Fruit fly (Drosophila melanogaster) whole organism, pupa: ENCODE measurements around the gene FipoQ.

Experiments
- CG10348 ChIP-seq: fragments of 200-800 bp; sonication (Bioruptor generic); IDR thresholded peaks from 2 replicates; pipeline ENCODE4 v1.3.6; 2022; ENCODE audit warnings: missing biosample characterization, missing genetic modification characterization
- CG12605 ChIP-seq: fragments of 200-800 bp; sonication (Bioruptor generic); IDR thresholded peaks from 2 replicates; pipeline ENCODE4 v1.3.6; 2022; ENCODE audit warnings: missing biosample characterization, missing genetic modification characterization
- CG13204 ChIP-seq: fragments of 200-800 bp; sonication (Bioruptor generic); optimal IDR thresholded peaks from 2 replicates; lab custom pipeline; 2018; ENCODE audit warnings: missing biosample characterization, mild to moderate bottlenecking, missing genetic modification characterization, moderate library complexity
- CG14655 ChIP-seq: fragments of 200-800 bp; sonication (Bioruptor generic); optimal IDR thresholded peaks from 3 replicates; lab custom pipeline; 2017; ENCODE audit warnings: mild to moderate bottlenecking, missing biosample characterization, missing genetic modification reagents, missing genetic modification characterization
- CG15710 ChIP-seq: fragments of 200-800 bp; sonication (Bioruptor generic); optimal IDR thresholded peaks from 2 replicates; lab custom pipeline; 2018; ENCODE audit warnings: missing biosample characterization, mild to moderate bottlenecking, missing genetic modification characterization, moderate library complexity
- CG17806 ChIP-seq: fragments of 200-800 bp; sonication (Bioruptor generic); optimal IDR thresholded peaks from 2 replicates; lab custom pipeline; 2018; ENCODE audit warnings: missing biosample characterization, mild to moderate bottlenecking, missing genetic modification characterization, moderate library complexity
- CG32121 ChIP-seq: fragments of 200-800 bp; sonication (Bioruptor generic); IDR thresholded peaks from 2 replicates; pipeline ENCODE4 v1.3.6; 2022; ENCODE audit warnings: missing biosample characterization, missing genetic modification characterization
- CG34367 ChIP-seq: fragments of 200-800 bp; sonication (Bioruptor generic); optimal IDR thresholded peaks from 2 replicates; lab custom pipeline; 2018; ENCODE audit warnings: missing biosample characterization, mild to moderate bottlenecking, missing genetic modification characterization
- CG4496 ChIP-seq: fragments of 200-800 bp; sonication (Bioruptor generic); IDR thresholded peaks from 3 replicates; pipeline ENCODE4 v1.3.6; 2022; ENCODE audit warnings: missing biosample characterization, missing genetic modification characterization
- CG8159 ChIP-seq: fragments of 200-800 bp; sonication (Bioruptor generic); optimal IDR thresholded peaks from 3 replicates; lab custom pipeline; 2018; ENCODE audit warnings: missing biosample characterization, mild to moderate bottlenecking, missing genetic modification characterization, moderate library complexity
- CG8301 ChIP-seq: fragments of 200-800 bp; sonication (Bioruptor generic); optimal IDR thresholded peaks from 2 replicates; lab custom pipeline; 2018; ENCODE audit warnings: missing biosample characterization, mild to moderate bottlenecking, missing genetic modification characterization
- CG9948 ChIP-seq: fragments of 200-800 bp; sonication (Bioruptor generic); optimal IDR thresholded peaks from 2 replicates; lab custom pipeline; 2018; ENCODE audit warnings: missing biosample characterization, mild to moderate bottlenecking, missing genetic modification characterization, moderate library complexity
- D1 ChIP-seq: fragments of 200-800 bp; sonication (Bioruptor generic); optimal IDR thresholded peaks from 2 replicates; lab custom pipeline; 2018; ENCODE audit warnings: missing biosample characterization, mild to moderate bottlenecking, missing genetic modification characterization, moderate library complexity
- EcR ChIP-seq: fragments of 200-800 bp; sonication (Bioruptor generic); optimal IDR thresholded peaks from 3 replicates; lab custom pipeline; 2019; ENCODE audit warnings: missing biosample characterization, missing genetic modification characterization, mild to moderate bottlenecking, moderate library complexity, missing genetic modification reagents
- Ets98B ChIP-seq: fragments of 200-800 bp; sonication (Bioruptor generic); IDR thresholded peaks from 2 replicates; pipeline ENCODE4 v1.3.6; 2022; ENCODE audit warnings: missing biosample characterization, missing genetic modification characterization
- Pif1A ChIP-seq: fragments of 200-800 bp; sonication (Bioruptor generic); optimal IDR thresholded peaks from 3 replicates; lab custom pipeline; 2016; ENCODE audit warnings: missing biosample characterization, missing genetic modification characterization
- Pif1B ChIP-seq: fragments of 200-800 bp; sonication (Bioruptor generic); optimal IDR thresholded peaks from 3 replicates; lab custom pipeline; 2016; ENCODE audit warnings: missing biosample characterization, missing genetic modification characterization
- Snoo ChIP-seq: fragments of 200-800 bp; sonication (Bioruptor generic); optimal IDR thresholded peaks from 3 replicates; lab custom pipeline; 2017; ENCODE audit warnings: missing biosample characterization, mild to moderate bottlenecking, missing genetic modification characterization, inconsistent platforms
- fd96Ca ChIP-seq: fragments of 200-800 bp; sonication (Bioruptor generic); IDR thresholded peaks from 3 replicates; pipeline ENCODE4 v1.3.6; 2022; ENCODE audit warnings: missing biosample characterization, missing genetic modification characterization
- gl ChIP-seq: fragments of 200-800 bp; sonication (Bioruptor generic); optimal IDR thresholded peaks from 2 replicates; lab custom pipeline; 2018; ENCODE audit warnings: missing biosample characterization, mild to moderate bottlenecking, missing genetic modification characterization
- rn ChIP-seq: fragments of 200-800 bp; sonication (Bioruptor generic); IDR thresholded peaks from 2 replicates; pipeline ENCODE4 v1.3.6; 2022; ENCODE audit warnings: missing biosample characterization, missing genetic modification characterization

Gene FipoQ

dm6 chr3R:29520215-29520614 lies 25.6 kb downstream of the FipoQ start:
- TF ChIP-seq Pif1B (GFP tag; lab: Kevin White, UChicago) (no peak), Snoo (no peak), CG32121 (no peak), CG9948 (tag; lab: Kevin White, UChicago) (no peak), CG10348 (no peak)
- TF ChIP-seq, all 21 proteins: peak for 0

dm6 chr3R:29522164-29522563 lies 27.6 kb downstream of the FipoQ start:
- TF ChIP-seq D1 (tag; lab: Kevin White, UChicago), result no peak
- TF ChIP-seq Snoo, result peak; percentile 24
- peak; percentile 68 for TF ChIP-seq CG15710 (tag; lab: Kevin White, UChicago)
- peak; percentile 29 for TF ChIP-seq Pif1B (GFP tag; lab: Kevin White, UChicago)
- TF ChIP-seq gl (tag; lab: Kevin White, UChicago), result peak; percentile 43
- no peak for TF ChIP-seq CG10348
- TF ChIP-seq CG8301 (tag; lab: Kevin White, UChicago), result peak; percentile 41
- TF ChIP-seq CG9948 (tag; lab: Kevin White, UChicago), result peak; percentile 72
- TF ChIP-seq EcR (GFP tag; lab: Kevin White, UChicago), result no peak
- TF ChIP-seq CG8159, result peak; percentile 84
- peak; percentile 66 for TF ChIP-seq CG14655 (GFP tag; lab: Kevin White, UChicago)
- TF ChIP-seq Pif1A (GFP tag; lab: Kevin White, UChicago), result peak; percentile 41
- peak; percentile 52 for TF ChIP-seq CG34367 (tag; lab: Kevin White, UChicago)
- TF ChIP-seq CG17806, result peak; percentile 80
- TF ChIP-seq CG32121, result no peak
- no peak for TF ChIP-seq rn (GFP tag; lab: Robert Waterston, UW)
- TF ChIP-seq Ets98B, result 0 out of 2 replicates have a peak, but pooled peaks have one; percentile 14
- TF ChIP-seq CG12605 (GFP tag; lab: Robert Waterston, UW), result no peak
- 0 out of 3 replicates have a peak, but pooled peaks have one; percentile 44 for TF ChIP-seq CG4496 (GFP tag; lab: Robert Waterston, UW)
- peak; percentile 46; the same call in 1 of the 3 replicates for TF ChIP-seq fd96Ca (GFP tag; lab: Robert Waterston, UW)
- peak; percentile 4 for TF ChIP-seq CG13204 (GFP tag; lab: Kevin White, UChicago)

- TF ChIP-seq CG8301 (tag; lab: Kevin White, UChicago) (no peak), EcR (GFP tag; lab: Kevin White, UChicago) (no peak), Pif1A (GFP tag; lab: Kevin White, UChicago) (no peak), CG9948 (tag; lab: Kevin White, UChicago) (no peak), CG10348 (no peak)
Measured at dm6 chr3R:29523978-29524775, 29.6 kb downstream of the FipoQ start.

- no peak for TF ChIP-seq CG4496 (GFP tag; lab: Robert Waterston, UW)
- TF ChIP-seq gl (tag; lab: Kevin White, UChicago), result peak; percentile 7
Measured at dm6 chr3R:29526565-29526964, 32.0 kb downstream of the FipoQ start.

dm6 chr3R:29538436-29538835 lies 43.9 kb downstream of the FipoQ start:
- TF ChIP-seq CG12605 (GFP tag; lab: Robert Waterston, UW), result no peak
- peak; percentile 38 for TF ChIP-seq CG17806
- TF ChIP-seq CG15710 (tag; lab: Kevin White, UChicago), result peak; percentile 26
- TF ChIP-seq CG32121, result no peak
- TF ChIP-seq EcR (GFP tag; lab: Kevin White, UChicago), result no peak
- peak; percentile 44; the same call in 1 of the 3 replicates for TF ChIP-seq fd96Ca (GFP tag; lab: Robert Waterston, UW)
- TF ChIP-seq Pif1B (GFP tag; lab: Kevin White, UChicago), result peak; percentile 1
- TF ChIP-seq CG14655 (GFP tag; lab: Kevin White, UChicago), result peak; percentile 47
- TF ChIP-seq gl (tag; lab: Kevin White, UChicago), result no peak
- TF ChIP-seq CG8159, result peak; percentile 53
- TF ChIP-seq CG4496 (GFP tag; lab: Robert Waterston, UW), result no peak; the same call in 2 of the 3 replicates
- TF ChIP-seq CG9948 (tag; lab: Kevin White, UChicago), result peak; percentile 44
- TF ChIP-seq CG13204 (GFP tag; lab: Kevin White, UChicago), result no peak
- no peak for TF ChIP-seq rn (GFP tag; lab: Robert Waterston, UW)
- TF ChIP-seq D1 (tag; lab: Kevin White, UChicago), result no peak
- peak; percentile 21 for TF ChIP-seq CG34367 (tag; lab: Kevin White, UChicago)
- TF ChIP-seq CG8301 (tag; lab: Kevin White, UChicago), result peak; percentile 23
- TF ChIP-seq CG10348, result no peak
- TF ChIP-seq Ets98B, result 0 out of 2 replicates have a peak, but pooled peaks have one; percentile 13
- peak; percentile 50 for TF ChIP-seq Snoo
- TF ChIP-seq Pif1A (GFP tag; lab: Kevin White, UChicago), result peak; percentile 54
